Fruit fly (Drosophila melanogaster) ovary, adult (tissue): ENCODE measurements around the gene CG31752.

Experiments used
- CG17801 ChIP-seq: fragments of 200-800 bp; optimal IDR thresholded peaks from 2 replicates; lab custom pipeline; 2019; ENCODE audit warnings: missing biosample characterization, mild to moderate bottlenecking, missing genetic modification characterization, moderate library complexity; ENCODE audit not compliant: partially characterized antibody

CG31752 gene

dm6 chr2L:18846843-18847242, 5.7 kb upstream of the CG31752 start:
- no peak for TF ChIP-seq CG17801 (GFP tag; lab: Kevin White, UChicago)

dm6 chr2L:18846175-18846574, 5.1 kb upstream of the CG31752 start:
- no peak for TF ChIP-seq CG17801 (GFP tag; lab: Kevin White, UChicago)

- no peak for TF ChIP-seq CG17801 (GFP tag; lab: Kevin White, UChicago)
Measured at dm6 chr2L:18844917-18845509, 3.9 kb upstream of the CG31752 start, which contains the start of gene CG17321. TSS of gene CG17321 (plus strand) at chr2L:18845184.

- no peak for TF ChIP-seq CG17801 (GFP tag; lab: Kevin White, UChicago)
Measured at dm6 chr2L:18844479-18844878, 3.4 kb upstream of the CG31752 start, which contains the start of gene CG33120. TSS of gene CG33120 (minus strand) at chr2L:18844579.

- no peak for TF ChIP-seq CG17801 (GFP tag; lab: Kevin White, UChicago)
Measured at dm6 chr2L:18843560-18843959, 2.5 kb upstream of the CG31752 start.

- peak; percentile 58 for TF ChIP-seq CG17801 (GFP tag; lab: Kevin White, UChicago)
Measured at dm6 chr2L:18839143-18839872, 1.8 kb downstream of the CG31752 start, which contains the start of gene CG10600. TSS of gene CG10600 (minus strand) at chr2L:18839679.

dm6 chr2L:18834525-18834924, 6.6 kb downstream of the CG31752 start:
- TF ChIP-seq CG17801 (GFP tag; lab: Kevin White, UChicago) = no peak

dm6 chr2L:18830587-18831528, 10.3 kb downstream of the CG31752 start, which contains the start of the genes CG17597 and ScpX:
TSS of gene CG17597 (minus strand) at chr2L:18831153.
TSS of gene ScpX (plus strand) at chr2L:18831229.
- peak; percentile 34 for TF ChIP-seq CG17801 (GFP tag; lab: Kevin White, UChicago)

- TF ChIP-seq CG17801 (GFP tag; lab: Kevin White, UChicago) = no peak
Measured at dm6 chr2L:18826496-18827008, 14.6 kb downstream of the CG31752 start, which contains the start of gene Ugt36E1. TSS of gene Ugt36E1 (plus strand) at chr2L:18826770.

- peak; percentile 22 for TF ChIP-seq CG17801 (GFP tag; lab: Kevin White, UChicago)
Measured at dm6 chr2L:18823243-18823803, 17.8 kb downstream of the CG31752 start, which contains the start of gene Ugt36D1. TSS of gene Ugt36D1 (plus strand) at chr2L:18823548.

dm6 chr2L:18822805-18823204, 18.3 kb downstream of the CG31752 start:
- no peak for TF ChIP-seq CG17801 (GFP tag; lab: Kevin White, UChicago)

dm6 chr2L:18819044-18819443, 22.1 kb downstream of the CG31752 start, which contains the start of gene Ugt36F1:
TSS of gene Ugt36F1 (plus strand) at chr2L:18819344.
- no peak for TF ChIP-seq CG17801 (GFP tag; lab: Kevin White, UChicago)

- TF ChIP-seq CG17801 (GFP tag; lab: Kevin White, UChicago) = no peak
Measured at dm6 chr2L:18818397-18818796, 22.7 kb downstream of the CG31752 start.

dm6 chr2L:18815194-18815593, 25.9 kb downstream of the CG31752 start:
- TF ChIP-seq CG17801 (GFP tag; lab: Kevin White, UChicago) = no peak
